Worm (Caenorhabditis elegans) whole organism, L4 larva: Measurements from ENCODE around the gene sre-50.

Experiments
- aly-2 ChIP-seq: sonication (generic microtip); optimal IDR thresholded peaks from 2 replicates; lab custom pipeline; 2018; ENCODE audit warnings: missing biosample characterization, missing genetic modification characterization
- ceh-82 ChIP-seq: sonication (generic microtip); optimal IDR thresholded peaks from 2 replicates; lab custom pipeline; 2017; ENCODE audit warnings: missing biosample characterization, missing genetic modification characterization
- ces-1 ChIP-seq: fragments of 150-350 bp; sonication (generic microtip); optimal IDR thresholded peaks from 4 replicates; lab custom pipeline; 2014; ENCODE audit warnings: missing biosample characterization, missing genetic modification reagents, missing genetic modification characterization
- daf-12 ChIP-seq: fragments of 150-350 bp; optimal IDR thresholded peaks from 2 replicates; lab custom pipeline; 2014; ENCODE audit warnings: missing biosample characterization, missing genetic modification reagents, missing genetic modification characterization
- gei-8 ChIP-seq: fragments of 200-800 bp; sonication (Bioruptor generic); optimal IDR thresholded peaks from 2 replicates; lab custom pipeline; 2018; ENCODE audit warnings: mild to moderate bottlenecking, missing genetic modification characterization, missing compliant biosample characterization
- lim-7 ChIP-seq: fragments of 200-800 bp; sonication (Bioruptor generic); IDR thresholded peaks from 2 replicates; pipeline ENCODE4 v1.3.6; 2022; ENCODE audit warnings: missing genetic modification characterization, missing compliant biosample characterization
- lin-39 ChIP-seq: fragments of 150-350 bp; optimal IDR thresholded peaks from 2 replicates; lab custom pipeline; 2014; ENCODE audit warnings: missing biosample characterization, missing genetic modification reagents, missing genetic modification characterization
- madf-5 ChIP-seq, 2 experiments: fragments of 200-800 bp; sonication (Bioruptor generic); IDR thresholded peaks; 2 replicates each; pipeline ENCODE4 v1.3.6; 2022; ENCODE audit warnings: missing compliant biosample characterization in 2 of 2, missing genetic modification characterization in 2 of 2
- nhr-10 ChIP-seq: fragments of 150-350 bp; optimal IDR thresholded peaks from 2 replicates; lab custom pipeline; 2014; ENCODE audit warnings: missing biosample characterization, missing genetic modification characterization
- nhr-41 ChIP-seq: fragments of 200-800 bp; sonication (Bioruptor generic); IDR thresholded peaks from 2 replicates; pipeline ENCODE4 v1.3.6; 2022; ENCODE audit warnings: missing genetic modification reagents, missing genetic modification characterization, missing compliant biosample characterization
- pqm-1 ChIP-seq: sonication (generic microtip); optimal IDR thresholded peaks from 2 replicates; lab custom pipeline; 2017; ENCODE audit warnings: missing biosample characterization, missing genetic modification characterization
- unc-62 ChIP-seq, 3 experiments: fragments of 150-350 bp in 1 of 3; sonication (generic microtip); optimal IDR thresholded peaks in 2 of 3; peaks in 1 of 3; 1 replicate in 1 of 3; 2 replicates in 2 of 3; lab custom pipeline; 2014 to 2017; ENCODE audit warnings: missing biosample characterization in 3 of 3, missing genetic modification characterization in 3 of 3, missing genetic modification reagents in 3 of 3, missing genotype in 1 of 3
- zip-11 ChIP-seq: fragments of 200-800 bp; sonication (Bioruptor generic); IDR thresholded peaks from 2 replicates; pipeline ENCODE4 v1.3.6; 2022; ENCODE audit warnings: missing genetic modification characterization, missing compliant biosample characterization

DNA sequence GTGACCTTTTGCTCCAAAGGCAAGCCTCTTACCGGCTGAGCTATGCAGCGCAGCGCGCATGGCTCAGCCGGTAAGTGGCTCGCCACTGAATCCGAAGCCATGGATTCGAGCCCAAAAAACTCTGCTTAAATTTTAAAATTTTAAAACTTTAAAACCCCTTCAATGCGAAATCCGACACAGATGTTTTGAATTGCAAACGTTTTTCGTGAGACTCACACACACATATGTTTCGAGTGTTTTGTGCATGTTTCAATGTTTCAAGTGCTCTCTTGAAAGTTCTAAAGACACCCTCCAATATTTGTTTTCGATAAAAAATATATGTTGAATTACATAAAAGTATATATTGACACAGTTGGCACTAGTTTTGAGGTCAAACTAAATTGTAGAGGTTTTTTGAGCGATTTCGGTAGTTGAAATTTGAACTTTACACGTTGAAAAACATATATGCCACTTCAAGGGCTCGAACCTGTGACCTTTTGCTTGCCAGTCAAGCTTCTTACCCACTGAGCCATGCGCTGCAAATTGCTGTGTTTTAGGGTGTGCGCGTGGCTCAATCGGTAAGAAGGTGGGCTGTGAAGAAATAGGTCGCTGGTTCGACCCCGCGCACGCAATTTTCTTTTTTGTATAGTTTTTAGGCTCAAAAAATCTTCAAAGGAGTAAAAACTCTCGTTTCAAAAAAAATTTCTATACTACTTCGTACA is 43.1 kb downstream of the sre-50 start:
- TF ChIP-seq lin-39 (tag; lab: Kevin White, UChicago) (no peak), gei-8 (GFP tag; lab: Kevin White, UChicago) (no peak), madf-5 (GFP tag; IDR thresholded peaks at IDR 0.05; lab: Robert Waterston, UW) (no peak), nhr-10 (tag; lab: Kevin White, UChicago) (no peak), zip-11 (GFP tag; lab: Robert Waterston, UW) (no peak), aly-2 (tag; lab: Kevin White, UChicago) (no peak), unc-62 (GFP tag; optimal IDR thresholded peaks at IDR 0.05 in 1 of 2; lab: Kevin White, UChicago) (peak in 1 of 2 experiments; percentile 80), unc-62 (tag; optimal IDR thresholded peaks at IDR 0.05; lab: Kevin White, UChicago) (no peak), pqm-1 (tag; lab: Kevin White, UChicago) (no peak), daf-12 (tag; lab: Kevin White, UChicago) (no peak), ces-1 (no peak), ceh-82 (tag; lab: Kevin White, UChicago) (no peak), nhr-41 (no peak), lim-7 (GFP tag; lab: Robert Waterston, UW) (no peak)
